Fruit fly (Drosophila melanogaster) ovary, adult (tissue): ENCODE measurements around the gene CG3213.

Experiments
- CG17801 ChIP-seq: fragments of 200-800 bp; optimal IDR thresholded peaks from 2 replicates; lab custom pipeline; 2019; ENCODE audit warnings: missing biosample characterization, mild to moderate bottlenecking, missing genetic modification characterization, moderate library complexity; ENCODE audit not compliant: partially characterized antibody

Gene CG3213

DNA sequence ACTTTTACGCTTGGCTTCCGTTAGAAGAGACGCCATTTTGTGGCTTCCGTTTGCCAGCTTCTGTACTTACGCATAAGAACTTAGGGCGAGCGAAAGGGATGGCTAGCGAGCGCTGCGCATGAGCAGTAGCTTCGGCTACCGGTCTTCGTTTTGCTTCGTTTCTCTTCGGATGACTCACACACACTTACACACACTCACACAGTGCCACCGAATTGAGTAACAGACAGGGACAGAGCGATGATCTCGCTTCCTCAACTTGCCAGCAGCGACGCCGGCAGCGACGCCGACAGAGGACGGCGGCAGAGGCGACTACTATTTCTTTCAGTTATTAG, 19.9 kb upstream of the CG3213 start:
- no peak for TF ChIP-seq CG17801 (GFP tag; lab: Kevin White, UChicago)

dm6 chr2L:3538564-3539411, 19.3 kb upstream of the CG3213 start, which contains the start of gene drm:
Gene drm, plus strand, starts transcription at chr2L:3539247.
- no peak for TF ChIP-seq CG17801 (GFP tag; lab: Kevin White, UChicago)

DNA sequence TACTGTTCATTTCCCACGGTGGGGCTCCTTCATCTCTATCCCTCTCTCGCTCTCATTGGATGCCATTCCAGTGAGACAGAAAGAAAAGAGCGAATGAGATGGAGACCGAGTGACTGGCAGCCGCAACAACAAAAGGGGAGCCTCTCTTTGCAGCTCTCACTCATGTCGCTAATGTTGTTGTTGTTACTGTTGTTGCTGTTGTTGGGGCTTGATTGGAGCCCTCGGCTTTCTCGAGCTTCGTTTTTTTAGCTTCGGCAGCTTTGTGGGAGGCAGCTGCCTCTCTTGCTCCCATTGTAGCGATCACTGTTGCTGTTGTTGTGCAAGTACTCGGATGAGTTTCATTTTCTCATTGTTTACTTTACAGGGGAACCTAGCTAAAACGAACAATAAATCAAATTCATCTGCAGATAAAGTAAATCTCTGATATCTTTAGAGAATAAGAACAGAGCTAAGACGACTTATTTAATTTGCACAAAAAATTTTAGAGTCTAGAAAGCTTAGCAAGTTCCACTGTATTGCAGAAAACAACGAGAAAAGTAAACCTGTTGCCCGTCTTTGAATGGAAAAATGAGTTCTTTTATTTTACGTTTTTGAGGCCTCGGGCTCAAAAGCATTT, 14.9 kb upstream of the CG3213 start:
- TF ChIP-seq CG17801 (GFP tag; lab: Kevin White, UChicago) = no peak

dm6 chr2L:3532973-3533525, 13.6 kb upstream of the CG3213 start:
- no peak for TF ChIP-seq CG17801 (GFP tag; lab: Kevin White, UChicago)

DNA sequence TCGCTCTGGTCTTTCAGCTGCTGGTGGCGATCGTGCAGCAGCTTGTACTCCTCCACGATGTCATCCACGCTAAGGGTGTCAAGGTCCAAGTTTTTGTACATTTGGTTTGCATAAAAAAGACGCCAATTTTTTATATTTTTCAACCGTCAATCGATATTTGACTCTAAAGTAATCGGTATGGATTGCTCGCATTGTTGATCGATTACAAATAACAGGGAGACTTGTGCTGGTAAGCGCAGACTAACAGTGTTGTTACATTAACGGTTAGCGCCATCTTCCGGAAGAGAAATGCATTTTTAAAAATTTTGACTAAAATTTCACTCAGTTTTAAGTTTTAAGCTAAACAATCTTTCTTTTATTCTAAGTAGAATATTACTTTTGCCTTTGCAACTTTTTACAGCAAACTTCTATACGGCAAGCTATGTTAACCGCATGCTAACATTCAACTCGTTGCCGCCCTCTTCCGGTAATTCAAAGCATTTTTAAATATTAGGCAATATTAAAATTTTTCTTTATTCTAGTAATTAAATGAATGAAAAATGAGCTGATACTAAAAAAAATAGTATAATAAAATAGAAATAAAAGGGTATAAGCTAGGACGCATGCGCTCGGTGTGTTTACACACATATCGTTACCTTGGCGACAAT, 10.9 kb upstream of the CG3213 start, which contains the start of the genes Spindly and IFT57:
Gene Spindly (minus strand): TSS at position 132 of the 647 bp plus-strand sequence.
Gene IFT57 (plus strand): TSS at position 604 of the 647 bp plus-strand sequence.
- TF ChIP-seq CG17801 (GFP tag; lab: Kevin White, UChicago) = no peak

dm6 chr2L:3524729-3525181, 5.3 kb upstream of the CG3213 start, which contains the start of gene CG8852:
Gene CG8852, plus strand, starts transcription at chr2L:3525131.
- no peak for TF ChIP-seq CG17801 (GFP tag; lab: Kevin White, UChicago)

DNA sequence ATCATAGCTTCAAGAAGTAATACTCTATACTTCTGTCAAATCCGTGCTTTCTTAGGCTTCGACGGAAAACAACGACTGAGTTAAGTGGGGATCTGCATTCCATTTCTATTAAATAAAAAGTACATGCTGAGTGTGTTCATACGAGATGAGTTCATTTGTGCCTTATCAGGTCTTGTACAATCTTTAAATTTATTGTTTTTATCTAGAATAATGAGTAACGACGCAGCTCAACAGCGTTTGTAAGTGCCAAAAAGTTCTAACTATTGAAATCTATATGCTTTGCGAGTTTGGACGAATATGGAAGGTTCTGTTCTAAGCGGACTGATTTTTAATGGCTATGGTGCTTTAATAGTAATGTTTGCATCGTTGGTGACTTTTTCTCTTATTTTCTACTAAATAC, 4.5 kb upstream of the CG3213 start, which contains the start of gene Sr-CIV:
Gene Sr-CIV (minus strand): TSS at position 101 of the 400 bp plus-strand sequence.
- TF ChIP-seq CG17801 (GFP tag; lab: Kevin White, UChicago) = no peak

dm6 chr2L:3514569-3515191, 4.8 kb downstream of the CG3213 start, which contains the start of the genes LeuRS and CG17593:
Gene LeuRS, minus strand, starts transcription at chr2L:3514656.
Gene CG17593, plus strand, starts transcription at chr2L:3514872.
- TF ChIP-seq CG17801 (GFP tag; lab: Kevin White, UChicago) = no peak

dm6 chr2L:3510002-3510401, 9.4 kb downstream of the CG3213 start, which contains the start of gene CG31954:
Gene CG31954, minus strand, starts transcription at chr2L:3510102.
- no peak for TF ChIP-seq CG17801 (GFP tag; lab: Kevin White, UChicago)

- peak; percentile 74 for TF ChIP-seq CG17801 (GFP tag; lab: Kevin White, UChicago)
Observed at dm6 chr2L:3507209-3508164, 12.0 kb downstream of the CG3213 start, which contains the start of gene tim. Gene tim, minus strand, starts transcription at chr2L:3508119.

- no peak for TF ChIP-seq CG17801 (GFP tag; lab: Kevin White, UChicago)
Observed at dm6 chr2L:3506806-3507205, 12.6 kb downstream of the CG3213 start.

dm6 chr2L:3506322-3506721, 13.1 kb downstream of the CG3213 start:
- no peak for TF ChIP-seq CG17801 (GFP tag; lab: Kevin White, UChicago)

DNA sequence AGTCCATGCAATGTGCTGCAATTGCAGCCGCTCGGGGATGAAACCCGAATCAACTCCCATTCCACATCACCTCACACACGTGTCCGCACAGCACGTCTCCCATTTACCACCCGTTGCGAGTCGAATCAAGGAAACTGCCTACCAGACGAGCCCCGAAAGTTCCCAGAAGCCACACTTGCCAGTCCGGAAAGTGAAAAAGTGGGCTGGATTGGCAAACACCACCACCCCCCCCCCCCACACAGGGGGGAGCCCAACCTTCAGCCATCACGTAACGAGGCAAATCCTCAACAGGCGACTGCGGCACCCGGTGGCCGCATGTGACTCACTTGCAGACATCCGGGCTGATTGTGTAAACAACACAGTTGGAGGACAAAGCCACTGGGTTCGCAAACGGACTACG, 14.6 kb downstream of the CG3213 start:
- no peak for TF ChIP-seq CG17801 (GFP tag; lab: Kevin White, UChicago)
